Worm (Caenorhabditis elegans): ENCODE measurements around the gene ogdh-2.

ogdh-2 gene

DNA sequence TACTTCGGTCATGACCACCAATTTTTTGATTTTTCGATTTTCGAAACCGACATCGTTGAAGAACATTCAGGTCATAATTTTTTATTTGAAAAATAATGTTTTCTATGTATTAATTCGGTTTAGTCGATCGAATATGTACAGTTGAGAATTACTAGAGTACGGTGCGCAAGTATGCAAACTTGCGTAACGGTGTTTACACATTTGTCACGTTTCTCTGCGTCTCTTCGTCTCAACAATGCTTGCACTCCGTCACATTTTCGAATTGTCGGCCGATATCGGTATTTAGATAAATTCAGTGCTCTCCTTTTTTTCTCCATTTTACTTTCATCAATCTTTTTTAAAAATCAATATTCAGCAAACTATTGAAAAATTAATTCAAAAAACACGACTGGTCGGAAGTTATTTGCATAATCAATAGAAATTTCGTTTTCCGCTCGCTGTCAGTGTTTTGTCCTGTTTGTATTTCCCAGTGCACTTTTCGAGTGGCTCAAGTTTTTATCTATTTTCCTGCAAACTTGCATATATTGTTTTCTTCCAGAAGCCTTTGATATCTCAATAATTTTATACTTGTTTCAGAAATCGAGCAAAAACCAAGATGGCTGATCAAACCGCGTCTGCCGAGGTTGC is 3.3 kb upstream of the ogdh-2 start, which contains the start of gene dpy-30 (continued):
- no peak for TF ChIP-seq blmp-1 (tag; optimal IDR thresholded peaks at IDR 0.05; ENCODE audit: insufficient read depth)
- peak; percentile 29 for TF ChIP-seq snpc-4 (tag; optimal IDR thresholded peaks at IDR 0.05)
- no peak for TF ChIP-seq mbf-1 (tag; optimal IDR thresholded peaks at IDR 0.05)
- TF ChIP-seq nhr-129 (tag; optimal IDR thresholded peaks at IDR 0.05), result peak; percentile 73
- TF ChIP-seq C34F6.9 (tag; optimal IDR thresholded peaks at IDR 0.05), result peak; percentile 85
- TF ChIP-seq lin-13 (GFP tag; optimal IDR thresholded peaks at IDR 0.05), result peak; percentile 13
- TF ChIP-seq nhr-237 (tag; optimal IDR thresholded peaks at IDR 0.05), result no peak
- TF ChIP-seq lin-39 (tag; optimal IDR thresholded peaks at IDR 0.05), result no peak

DNA sequence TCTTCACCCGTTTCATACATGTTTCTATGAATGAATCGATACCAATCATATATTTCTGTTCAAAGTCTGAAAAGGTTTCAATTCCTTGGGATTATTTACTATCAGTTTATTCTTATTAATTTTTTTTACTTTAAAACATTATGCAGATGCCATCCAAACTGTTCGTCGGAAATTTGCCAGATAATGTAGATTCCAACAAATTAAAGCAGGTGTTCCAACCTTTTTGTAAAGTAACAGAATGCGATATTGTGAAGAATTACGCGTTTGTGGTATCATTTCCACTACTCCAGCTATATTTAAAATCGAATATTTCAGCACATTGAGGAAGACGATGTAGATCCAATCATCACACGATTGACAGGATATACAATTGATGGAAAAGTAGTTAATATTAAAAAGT is 2.2 kb upstream of the ogdh-2 start, which contains the start of gene rnp-1:
TSS of gene rnp-1 (plus strand) at position 145 of the 400 bp plus-strand sequence.
- TF ChIP-seq nhr-12 (tag; optimal IDR thresholded peaks at IDR 0.05) (no peak), egl-27 (tag; optimal IDR thresholded peaks at IDR 0.05) (no peak), unc-55 (GFP tag; optimal IDR thresholded peaks at IDR 0.05) (no peak), C34F6.9 (tag; optimal IDR thresholded peaks at IDR 0.05) (no peak), nhr-10 (tag; optimal IDR thresholded peaks at IDR 0.05) (no peak), fos-1 (tag; optimal IDR thresholded peaks at IDR 0.05) (no peak), lin-39 (tag; optimal IDR thresholded peaks at IDR 0.05) (no peak), mbf-1 (tag; optimal IDR thresholded peaks at IDR 0.05) (no peak), crh-2 (tag; optimal IDR thresholded peaks at IDR 0.05) (no peak), sem-4 (tag; optimal IDR thresholded peaks at IDR 0.05) (no peak), gmeb-1 (tag; optimal IDR thresholded peaks at IDR 0.05) (no peak)

DNA sequence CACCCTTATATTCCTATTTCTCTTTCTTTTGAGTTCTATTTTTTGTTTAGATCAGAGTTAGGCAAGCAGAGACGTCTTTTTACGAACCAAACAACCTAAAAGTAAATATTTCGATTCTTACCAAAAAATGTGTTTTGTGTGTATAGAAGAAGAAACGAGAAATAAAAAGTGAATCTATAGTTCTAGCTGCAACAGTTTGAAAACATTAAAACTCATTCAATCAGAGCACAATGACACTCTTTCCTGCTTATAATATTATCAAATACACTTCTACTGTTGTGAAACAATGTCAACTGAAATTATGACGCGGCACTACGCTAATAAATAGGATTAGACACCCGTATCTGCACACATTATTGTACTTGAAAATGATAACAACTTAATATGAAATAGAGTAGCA is 1.5 kb downstream of the ogdh-2 start, which contains the start of gene ZK836.3:
TSS of gene ZK836.3 (minus strand) at position 101 of the 400 bp plus-strand sequence.
- TF ChIP-seq F13H6.1 (tag; optimal IDR thresholded peaks at IDR 0.05) (no peak), ztf-4 (tag; optimal IDR thresholded peaks at IDR 0.05) (no peak), sma-3 (GFP tag; optimal IDR thresholded peaks at IDR 0.05) (no peak), aly-2 (tag; optimal IDR thresholded peaks at IDR 0.05) (no peak), blmp-1 (tag; optimal IDR thresholded peaks at IDR 0.05; ENCODE audit: insufficient read depth) (no peak), nhr-21 (tag; optimal IDR thresholded peaks at IDR 0.05) (no peak)

DNA sequence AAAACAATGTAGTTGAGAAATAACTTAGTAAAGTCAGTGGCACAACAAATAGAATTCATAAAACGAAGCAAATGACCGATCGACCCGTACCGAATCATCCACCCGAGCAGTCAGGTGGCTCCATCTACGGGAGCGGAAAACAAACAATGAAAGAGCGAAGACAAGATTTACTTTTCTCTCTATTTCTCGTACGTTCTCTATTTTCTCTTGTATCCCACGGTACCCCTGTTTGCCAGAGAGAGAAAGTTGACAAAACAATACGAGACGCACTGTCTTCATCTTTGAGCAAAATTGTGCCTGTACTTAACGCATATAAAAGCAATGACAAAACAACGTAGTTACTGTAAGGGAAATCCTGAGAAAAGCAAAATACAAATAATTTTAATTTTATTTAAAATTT is 2.4 kb downstream of the ogdh-2 start:
- TF ChIP-seq nhr-21 (tag; optimal IDR thresholded peaks at IDR 0.05), result no peak
- TF ChIP-seq nhr-129 (tag; optimal IDR thresholded peaks at IDR 0.05), result peak; percentile 18

DNA sequence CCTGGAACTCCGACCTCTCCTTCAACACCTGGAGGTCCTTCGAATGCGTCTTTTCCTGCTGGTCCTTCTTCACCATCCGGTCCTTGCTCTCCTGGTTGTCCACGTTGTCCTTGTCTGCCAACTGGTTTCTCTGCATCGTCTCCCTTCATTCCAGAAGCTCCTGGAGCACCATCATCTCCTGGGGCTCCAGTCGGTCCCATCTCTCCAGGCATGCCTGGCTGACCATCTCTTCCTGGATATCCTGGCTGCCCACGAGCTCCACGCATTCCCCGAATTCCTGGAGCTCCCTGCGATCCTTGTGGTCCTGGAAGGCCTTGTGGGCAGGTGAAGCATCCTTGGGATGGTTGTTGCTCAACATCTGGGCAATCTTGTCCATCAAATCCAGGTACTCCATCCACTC is 3.4 kb downstream of the ogdh-2 start:
- TF ChIP-seq sma-3 (GFP tag; optimal IDR thresholded peaks at IDR 0.05) (no peak), ztf-1 (GFP tag; conservative IDR thresholded peaks at IDR 0.05) (0 out of 2 replicates have a peak, but pooled peaks have one; percentile 44), ama-1 (optimal IDR thresholded peaks at IDR 0.05) (no peak)

DNA sequence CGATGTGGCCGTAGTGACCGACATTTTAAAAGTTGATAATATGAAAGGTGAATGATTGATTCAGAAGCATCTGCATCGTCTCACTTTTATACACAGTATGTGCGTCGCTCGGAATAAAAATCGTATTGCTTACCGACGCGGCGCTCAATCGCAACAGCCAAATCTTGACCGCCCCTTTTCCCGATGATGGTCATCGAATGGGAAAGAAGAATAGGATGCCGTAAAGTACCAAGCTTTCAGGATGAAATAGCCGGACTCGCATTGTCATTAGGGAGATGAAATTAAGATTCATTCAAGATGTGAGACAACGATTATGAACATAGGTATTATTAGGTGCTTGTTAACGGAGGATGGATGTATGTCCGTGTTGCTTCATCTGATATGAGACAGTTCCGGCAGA is 4.2 kb downstream of the ogdh-2 start, which contains the start of gene lon-3:
TSS of gene lon-3 (minus strand) at position 101 of the 400 bp plus-strand sequence.
- TF ChIP-seq ztf-11 (tag; optimal IDR thresholded peaks at IDR 0.05) (no peak), nhr-21 (tag; optimal IDR thresholded peaks at IDR 0.05) (no peak), unc-62 (GFP tag; optimal IDR thresholded peaks at IDR 0.05) (no peak), lin-39 (tag; optimal IDR thresholded peaks at IDR 0.05) (no peak), sma-9 (GFP tag; optimal IDR thresholded peaks at IDR 0.05) (no peak), sma-9 (tag; optimal IDR thresholded peaks at IDR 0.05) (no peak), unc-39 (tag; optimal IDR thresholded peaks at IDR 0.05) (no peak), elt-3 (tag; optimal IDR thresholded peaks at IDR 0.05) (no peak)

DNA sequence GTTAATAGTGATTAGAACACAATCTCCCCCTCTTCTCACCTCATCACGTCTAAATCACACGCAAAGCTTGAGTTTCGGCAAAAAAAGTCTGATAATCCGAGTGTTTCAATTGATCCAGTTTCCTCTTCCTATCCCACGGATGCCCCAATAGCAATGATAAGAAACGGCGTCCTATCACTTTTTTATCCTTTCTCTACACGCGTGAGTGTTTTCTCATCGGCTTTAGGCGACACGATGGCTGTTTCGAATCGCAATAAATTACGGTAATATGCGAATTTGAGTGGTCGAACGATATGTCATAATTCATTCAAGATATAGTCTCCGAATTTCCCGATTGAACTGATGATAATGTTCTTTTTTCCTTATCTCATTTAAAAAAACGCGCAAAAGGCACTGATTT is 5.2 kb downstream of the ogdh-2 start:
- TF ChIP-seq egl-27 (tag; optimal IDR thresholded peaks at IDR 0.05) (peak; percentile 27), snpc-4 (tag; optimal IDR thresholded peaks at IDR 0.05) (no peak), nhr-77 (tag; optimal IDR thresholded peaks at IDR 0.05) (no peak), ama-1 (optimal IDR thresholded peaks at IDR 0.05) (no peak), nhr-23 (tag; optimal IDR thresholded peaks at IDR 0.05) (no peak), nhr-237 (tag; optimal IDR thresholded peaks at IDR 0.05) (no peak), dmd-4 (tag; optimal IDR thresholded peaks at IDR 0.05) (no peak), elt-1 (tag; optimal IDR thresholded peaks at IDR 0.05) (no peak), lin-39 (tag; optimal IDR thresholded peaks at IDR 0.05) (no peak), nhr-21 (tag; optimal IDR thresholded peaks at IDR 0.05) (peak; percentile 80), skn-1 (tag; optimal IDR thresholded peaks at IDR 0.05) (no peak), zag-1 (tag; optimal IDR thresholded peaks at IDR 0.05) (no peak), sem-4 (tag; optimal IDR thresholded peaks at IDR 0.05) (peak; percentile 3), sma-3 (GFP tag; optimal IDR thresholded peaks at IDR 0.05) (peak; percentile 78), lin-11 (tag; optimal IDR thresholded peaks at IDR 0.05) (no peak), fos-1 (tag; optimal IDR thresholded peaks at IDR 0.05) (peak; percentile 9), crh-2 (tag; optimal IDR thresholded peaks at IDR 0.05) (no peak), Y55F3AM.14 (GFP tag; optimal IDR thresholded peaks at IDR 0.05) (no peak), nhr-12 (tag; optimal IDR thresholded peaks at IDR 0.05) (no peak), alr-1 (tag; optimal IDR thresholded peaks at IDR 0.05) (no peak), unc-55 (GFP tag; optimal IDR thresholded peaks at IDR 0.05) (no peak), nhr-25 (tag; optimal IDR thresholded peaks at IDR 0.05) (no peak), mab-5 (tag; optimal IDR thresholded peaks at IDR 0.05) (no peak)
